Fruit fly (Drosophila melanogaster) whole organism, prepupa: ENCODE results near the gene CG31926.
A peak's percentile ranks its signal among the peaks of the same experiment; 100 is the strongest.

ENCODE experiments used
- Blimp-1 ChIP-seq: fragments of 200-800 bp; sonication (Bioruptor generic); optimal IDR thresholded peaks from 3 replicates; lab custom pipeline; 2017; ENCODE audit warnings: missing biosample characterization, missing genetic modification characterization, mild to moderate bottlenecking, moderate library complexity, missing genetic modification reagents
- CG10631 ChIP-seq: fragments of 200-800 bp; sonication (Bioruptor generic); optimal IDR thresholded peaks from 2 replicates; lab custom pipeline; 2016; ENCODE audit warnings: missing biosample characterization, missing genetic modification characterization
- CG10669 ChIP-seq: fragments of 200-800 bp; sonication (Bioruptor generic); optimal IDR thresholded peaks from 3 replicates; lab custom pipeline; 2018; ENCODE audit warnings: missing biosample characterization, mild to moderate bottlenecking, missing genetic modification characterization, moderate library complexity
- CG11294 ChIP-seq: fragments of 200-800 bp; sonication (Bioruptor generic); IDR thresholded peaks from 2 replicates; pipeline ENCODE4 v1.3.6; 2022; ENCODE audit warnings: missing biosample characterization, missing genetic modification characterization
- CG11902 ChIP-seq: fragments of 200-800 bp; sonication (Bioruptor generic); optimal IDR thresholded peaks from 3 replicates; lab custom pipeline; 2016; ENCODE audit warnings: missing biosample characterization, missing genetic modification characterization
- CG1621 ChIP-seq: fragments of 200-800 bp; sonication (Bioruptor generic); optimal IDR thresholded peaks from 3 replicates; lab custom pipeline; 2018; ENCODE audit warnings: missing biosample characterization, mild to moderate bottlenecking, missing genetic modification characterization
- CG16779 ChIP-seq: fragments of 200-800 bp; sonication (Bioruptor generic); optimal IDR thresholded peaks from 3 replicates; lab custom pipeline; 2017; ENCODE audit warnings: missing biosample characterization, mild to moderate bottlenecking, missing genetic modification characterization
- CG3032 ChIP-seq: fragments of 200-800 bp; optimal IDR thresholded peaks from 2 replicates; lab custom pipeline; 2019; ENCODE audit warnings: missing biosample characterization, mild to moderate bottlenecking, missing genetic modification characterization, moderate library complexity
- CG32006 ChIP-seq: fragments of 200-800 bp; sonication (Bioruptor generic); optimal IDR thresholded peaks from 3 replicates; lab custom pipeline; 2017; ENCODE audit warnings: missing biosample characterization, mild to moderate bottlenecking, missing genetic modification characterization
- CG34406 ChIP-seq: fragments of 200-800 bp; sonication (Bioruptor generic); optimal IDR thresholded peaks from 3 replicates; lab custom pipeline; 2016; ENCODE audit warnings: missing biosample characterization, missing genetic modification characterization
- CG3919 ChIP-seq: fragments of 200-800 bp; sonication (Bioruptor generic); optimal IDR thresholded peaks from 3 replicates; lab custom pipeline; 2016; ENCODE audit warnings: missing biosample characterization, missing genetic modification characterization
- CG4318 ChIP-seq: fragments of 200-800 bp; sonication (Bioruptor generic); optimal IDR thresholded peaks from 3 replicates; lab custom pipeline; 2017; ENCODE audit warnings: missing biosample characterization, mild to moderate bottlenecking, missing genetic modification characterization
- CG6163 ChIP-seq: fragments of 200-800 bp; sonication (Bioruptor generic); IDR thresholded peaks from 3 replicates; pipeline ENCODE4 v1.3.6; 2022; ENCODE audit warnings: missing biosample characterization, missing genetic modification characterization
- CG6276 ChIP-seq: fragments of 200-800 bp; sonication (Bioruptor generic); optimal IDR thresholded peaks from 2 replicates; lab custom pipeline; 2017; ENCODE audit warnings: missing biosample characterization, mild to moderate bottlenecking, missing genetic modification characterization
- CG6792 ChIP-seq: fragments of 200-800 bp; sonication (Bioruptor generic); optimal IDR thresholded peaks from 3 replicates; lab custom pipeline; 2016; ENCODE audit warnings: missing biosample characterization, missing genetic modification characterization
- CG6808 ChIP-seq: fragments of 200-800 bp; sonication (Bioruptor generic); optimal IDR thresholded peaks from 3 replicates; lab custom pipeline; 2017; ENCODE audit warnings: missing biosample characterization, missing genetic modification characterization, mild to moderate bottlenecking, moderate library complexity, missing genetic modification reagents
- CG6854 ChIP-seq: fragments of 200-800 bp; sonication (Bioruptor generic); optimal IDR thresholded peaks from 2 replicates; lab custom pipeline; 2017; ENCODE audit warnings: missing biosample characterization, mild to moderate bottlenecking, missing genetic modification characterization
- CG7368 ChIP-seq: fragments of 200-800 bp; sonication (Bioruptor generic); optimal IDR thresholded peaks from 3 replicates; lab custom pipeline; 2016; ENCODE audit warnings: missing biosample characterization, missing genetic modification characterization
- CG8119 ChIP-seq: fragments of 200-800 bp; sonication (Bioruptor generic); IDR thresholded peaks from 3 replicates; pipeline ENCODE4 v1.3.6; 2022; ENCODE audit warnings: missing biosample characterization, missing genetic modification characterization
- CG8319 ChIP-seq: fragments of 200-800 bp; sonication (Bioruptor generic); optimal IDR thresholded peaks from 3 replicates; lab custom pipeline; 2016; ENCODE audit warnings: missing biosample characterization, missing genetic modification characterization
- CG8632 ChIP-seq: fragments of 200-800 bp; sonication (Bioruptor generic); optimal IDR thresholded peaks from 3 replicates; lab custom pipeline; 2016; ENCODE audit warnings: missing biosample characterization, missing genetic modification characterization
- CG9139 ChIP-seq: fragments of 200-800 bp; sonication (Bioruptor generic); optimal IDR thresholded peaks from 3 replicates; lab custom pipeline; 2017; ENCODE audit warnings: missing biosample characterization, mild to moderate bottlenecking, missing genetic modification characterization
- Eip75B ChIP-seq: fragments of 200-800 bp; sonication (Bioruptor generic); optimal IDR thresholded peaks from 3 replicates; lab custom pipeline; 2016; ENCODE audit warnings: missing biosample characterization, missing genetic modification characterization
- Eip78C ChIP-seq: fragments of 200-800 bp; sonication (Bioruptor generic); peaks from one replicate; lab custom pipeline; 2016; ENCODE audit warnings: missing biosample characterization, missing genetic modification characterization
- Eip93F ChIP-seq: fragments of 200-800 bp; sonication (Bioruptor generic); optimal IDR thresholded peaks from 2 replicates; lab custom pipeline; 2016; ENCODE audit warnings: missing biosample characterization, mild to moderate bottlenecking, missing genetic modification characterization
- Ets21C ChIP-seq: fragments of 200-800 bp; sonication (Bioruptor generic); optimal IDR thresholded peaks from 3 replicates; lab custom pipeline; 2016; ENCODE audit warnings: missing biosample characterization, missing genetic modification characterization
- Hr38 ChIP-seq: sonication (Bioruptor generic); optimal IDR thresholded peaks from 2 replicates; lab custom pipeline; 2016; ENCODE audit warnings: missing biosample characterization, missing genetic modification characterization
- Hr39 ChIP-seq: fragments of 200-800 bp; sonication (Bioruptor generic); optimal IDR thresholded peaks from 2 replicates; lab custom pipeline; 2016; ENCODE audit warnings: missing biosample characterization, missing genetic modification characterization
- Lpt ChIP-seq: fragments of 200-800 bp; sonication (Bioruptor generic); optimal IDR thresholded peaks from 3 replicates; lab custom pipeline; 2016; ENCODE audit warnings: missing biosample characterization, missing genetic modification characterization
- Smox ChIP-seq: fragments of 200-800 bp; sonication (Bioruptor generic); optimal IDR thresholded peaks from 3 replicates; lab custom pipeline; 2016; ENCODE audit warnings: missing biosample characterization, missing genetic modification characterization
- Sox102F ChIP-seq: fragments of 200-800 bp; sonication (Bioruptor generic); optimal IDR thresholded peaks from 2 replicates; lab custom pipeline; 2016; ENCODE audit warnings: missing biosample characterization, mild to moderate bottlenecking, missing genetic modification characterization
- Sox14 ChIP-seq: fragments of 200-800 bp; sonication (Bioruptor generic); optimal IDR thresholded peaks from 3 replicates; lab custom pipeline; 2016; ENCODE audit warnings: missing biosample characterization, missing genetic modification characterization
- Sox15 ChIP-seq: fragments of 200-800 bp; sonication (Bioruptor generic); optimal IDR thresholded peaks from 3 replicates; lab custom pipeline; 2016; ENCODE audit warnings: missing biosample characterization, missing genetic modification characterization
- achi ChIP-seq: fragments of 200-800 bp; sonication (Bioruptor generic); optimal IDR thresholded peaks from 3 replicates; lab custom pipeline; 2016; ENCODE audit warnings: missing biosample characterization, missing genetic modification characterization
- acj6 ChIP-seq: fragments of 200-800 bp; sonication (Bioruptor generic); optimal IDR thresholded peaks from 3 replicates; lab custom pipeline; 2016; ENCODE audit warnings: missing biosample characterization, missing genetic modification characterization
- cyc ChIP-seq: fragments of 200-800 bp; sonication (Bioruptor generic); optimal IDR thresholded peaks from 3 replicates; lab custom pipeline; 2016; ENCODE audit warnings: missing biosample characterization, missing genetic modification characterization
- dac ChIP-seq: fragments of 200-800 bp; sonication (Bioruptor generic); optimal IDR thresholded peaks from 2 replicates; lab custom pipeline; 2017; ENCODE audit warnings: missing biosample characterization, mild to moderate bottlenecking, missing genetic modification characterization
- eg ChIP-seq: fragments of 200-800 bp; sonication (Bioruptor generic); IDR thresholded peaks from 3 replicates; pipeline ENCODE4 v1.3.6; 2022; ENCODE audit warnings: missing biosample characterization, missing genetic modification characterization
- esn ChIP-seq: fragments of 200-800 bp; sonication (Bioruptor generic); optimal IDR thresholded peaks from 2 replicates; lab custom pipeline; 2016; ENCODE audit warnings: missing biosample characterization, mild to moderate bottlenecking, missing genetic modification characterization, moderate library complexity
- fd59A ChIP-seq: fragments of 200-800 bp; sonication (Bioruptor generic); optimal IDR thresholded peaks from 2 replicates; lab custom pipeline; 2017; ENCODE audit warnings: missing biosample characterization, mild to moderate bottlenecking, missing genetic modification characterization, missing genetic modification reagents
- fkh ChIP-seq: fragments of 200-800 bp; sonication (Bioruptor generic); optimal IDR thresholded peaks from 3 replicates; lab custom pipeline; 2017; ENCODE audit warnings: missing biosample characterization, mild to moderate bottlenecking, missing genetic modification characterization, moderate library complexity
- lz ChIP-seq: fragments of 200-800 bp; sonication (Bioruptor generic); optimal IDR thresholded peaks from 3 replicates; lab custom pipeline; 2016; ENCODE audit warnings: missing biosample characterization, missing genetic modification characterization
- net ChIP-seq: fragments of 200-800 bp; sonication (Bioruptor generic); optimal IDR thresholded peaks from 3 replicates; lab custom pipeline; 2016; ENCODE audit warnings: missing biosample characterization, missing genetic modification characterization
- pdm3 ChIP-seq: fragments of 200-800 bp; sonication (Bioruptor generic); optimal IDR thresholded peaks from 3 replicates; lab custom pipeline; 2016; ENCODE audit warnings: missing biosample characterization, missing genetic modification characterization
- salr ChIP-seq, 2 experiments: fragments of 200-800 bp; sonication (Bioruptor generic); optimal IDR thresholded peaks; 3 replicates each; lab custom pipeline; 2016 to 2018; ENCODE audit warnings: missing biosample characterization in 2 of 2, missing genetic modification characterization in 2 of 2, mild to moderate bottlenecking in 1 of 2
- spab ChIP-seq: fragments of 200-800 bp; sonication (Bioruptor generic); optimal IDR thresholded peaks from 2 replicates; lab custom pipeline; 2017; ENCODE audit warnings: missing biosample characterization, mild to moderate bottlenecking, missing genetic modification characterization, missing genetic modification reagents
- ss ChIP-seq, 2 experiments: fragments of 200-800 bp; sonication (Bioruptor generic); optimal IDR thresholded peaks; 2 replicates in 1 of 2; 3 replicates in 1 of 2; lab custom pipeline; 2017 to 2018; ENCODE audit warnings: mild to moderate bottlenecking in 2 of 2, missing biosample characterization in 2 of 2, missing genetic modification characterization in 2 of 2, moderate library complexity in 1 of 2
- topi ChIP-seq: fragments of 200-800 bp; sonication (Bioruptor generic); optimal IDR thresholded peaks from 3 replicates; lab custom pipeline; 2016; ENCODE audit warnings: missing biosample characterization, missing genetic modification characterization
- vri ChIP-seq: fragments of 200-800 bp; sonication (Bioruptor generic); optimal IDR thresholded peaks from 3 replicates; lab custom pipeline; 2016; ENCODE audit warnings: missing biosample characterization, mild to moderate bottlenecking, missing genetic modification characterization

CG31926 gene

DNA sequence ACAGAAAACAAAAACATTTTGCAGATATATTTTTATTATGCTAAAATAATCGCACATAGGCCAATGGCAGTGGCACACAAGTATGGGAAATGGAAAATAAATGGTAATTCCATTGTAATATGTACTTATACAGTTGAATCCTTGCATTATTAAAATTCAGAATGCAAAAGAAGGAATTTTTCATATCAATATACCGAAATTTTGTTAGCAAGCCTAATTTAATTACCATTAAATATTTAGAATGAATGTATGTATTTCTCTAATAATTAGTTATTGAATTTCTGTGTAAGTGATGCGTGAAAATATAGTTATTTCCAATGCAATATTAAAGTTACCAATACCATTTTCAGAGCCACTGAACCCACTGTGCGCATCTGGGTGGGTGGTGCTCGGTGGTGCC is 39.8 kb upstream of the CG31926 start (continued):
- TF ChIP-seq CG1621 (tag; lab: Kevin White, UChicago) (peak; percentile 0), CG6792 (GFP tag; lab: Kevin White, UChicago) (no peak), CG34406 (GFP tag; lab: Kevin White, UChicago) (no peak), Sox14 (GFP tag; lab: Kevin White, UChicago) (peak; percentile 9), Ets21C (GFP tag; lab: Kevin White, UChicago) (no peak), topi (GFP tag; lab: Kevin White, UChicago) (no peak), Sox102F (GFP tag; lab: Kevin White, UChicago) (no peak)

DNA sequence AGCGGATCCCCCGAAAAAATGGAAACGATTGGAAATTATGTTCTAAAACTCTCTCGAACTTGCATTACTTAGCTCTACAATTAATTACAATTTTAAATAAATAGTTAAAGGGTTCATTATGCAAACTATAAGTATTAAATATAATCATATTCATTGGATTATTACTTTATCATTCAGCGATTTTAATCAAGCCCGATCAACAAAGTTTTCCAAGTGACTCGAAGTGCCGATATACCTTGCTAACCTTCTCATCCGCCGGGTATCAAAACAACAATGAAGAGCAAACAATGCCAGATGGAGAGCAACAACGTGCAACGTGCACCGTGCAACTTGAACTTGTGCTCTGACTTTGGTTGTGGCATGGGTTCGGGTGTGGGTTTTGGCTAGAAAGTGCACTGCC is 39.0 kb upstream of the CG31926 start:
- TF ChIP-seq CG6163 (GFP tag; lab: Robert Waterston, UW) (peak; percentile 81), achi (GFP tag; lab: Kevin White, UChicago) (peak; percentile 43), salr (GFP tag; optimal IDR thresholded peaks at IDR 0.05; lab: Kevin White, UChicago) (peak in 1 of 2 experiments; percentile 27), esn (GFP tag; lab: Kevin White, UChicago) (peak; percentile 55), CG8632 (GFP tag; lab: Kevin White, UChicago) (peak; percentile 12), CG10631 (GFP tag; lab: Kevin White, UChicago) (peak; percentile 65), fd59A (peak; percentile 50), acj6 (peak; percentile 60), CG32006 (peak; percentile 26), Lpt (GFP tag; lab: Kevin White, UChicago) (peak; percentile 34), Hr38 (GFP tag; lab: Kevin White, UChicago) (no peak), CG1621 (tag; lab: Kevin White, UChicago) (peak; percentile 6), CG8119 (GFP tag; lab: Robert Waterston, UW) (peak; percentile 49; the same call in 2 of the 3 replicates), pdm3 (GFP tag; lab: Kevin White, UChicago) (peak; percentile 43), Sox15 (GFP tag; lab: Kevin White, UChicago) (no peak), CG3032 (tag; lab: Kevin White, UChicago) (peak; percentile 74), CG11294 (no peak; the same call in 1 of the 2 replicates), Eip75B (no peak), CG34406 (GFP tag; lab: Kevin White, UChicago) (peak; percentile 26), CG16779 (tag; lab: Kevin White, UChicago) (no peak), ss (GFP tag; optimal IDR thresholded peaks at IDR 0.05; lab: Kevin White, UChicago) (peak; percentile 5 to 35), CG4318 (GFP tag; lab: Kevin White, UChicago) (peak; percentile 8), CG3919 (GFP tag; lab: Kevin White, UChicago) (peak; percentile 36), spab (GFP tag; lab: Kevin White, UChicago) (peak; percentile 58), topi (GFP tag; lab: Kevin White, UChicago) (peak; percentile 42), Blimp-1 (no peak), CG8319 (GFP tag; lab: Kevin White, UChicago) (peak; percentile 3), CG6854 (GFP tag; lab: Kevin White, UChicago) (no peak), fkh (peak; percentile 55), CG6276 (GFP tag; lab: Kevin White, UChicago) (no peak), lz (GFP tag; lab: Kevin White, UChicago) (peak; percentile 37), CG7368 (GFP tag; lab: Kevin White, UChicago) (peak; percentile 24), cyc (no peak), Sox14 (GFP tag; lab: Kevin White, UChicago) (peak; percentile 54), Eip93F (no peak), Hr39 (GFP tag; lab: Kevin White, UChicago) (peak; percentile 27), Smox (GFP tag; lab: Kevin White, UChicago) (peak; percentile 38), eg (GFP tag; lab: Robert Waterston, UW) (peak; percentile 60; the same call in 2 of the 3 replicates), net (GFP tag; lab: Kevin White, UChicago) (peak; percentile 2), CG11902 (peak; percentile 5), vri (GFP tag; lab: Kevin White, UChicago) (peak; percentile 3), CG10669 (GFP tag; lab: Kevin White, UChicago) (peak; percentile 65), dac (GFP tag; lab: Kevin White, UChicago) (peak; percentile 13), Ets21C (GFP tag; lab: Kevin White, UChicago) (no peak), Eip78C (GFP tag; lab: Kevin White, UChicago) (peak; percentile 88), CG6808 (GFP tag; lab: Kevin White, UChicago) (peak; percentile 64), CG9139 (GFP tag; lab: Kevin White, UChicago) (no peak)
